Worm (Caenorhabditis elegans): ENCODE results near the gene com-1.

DNA sequence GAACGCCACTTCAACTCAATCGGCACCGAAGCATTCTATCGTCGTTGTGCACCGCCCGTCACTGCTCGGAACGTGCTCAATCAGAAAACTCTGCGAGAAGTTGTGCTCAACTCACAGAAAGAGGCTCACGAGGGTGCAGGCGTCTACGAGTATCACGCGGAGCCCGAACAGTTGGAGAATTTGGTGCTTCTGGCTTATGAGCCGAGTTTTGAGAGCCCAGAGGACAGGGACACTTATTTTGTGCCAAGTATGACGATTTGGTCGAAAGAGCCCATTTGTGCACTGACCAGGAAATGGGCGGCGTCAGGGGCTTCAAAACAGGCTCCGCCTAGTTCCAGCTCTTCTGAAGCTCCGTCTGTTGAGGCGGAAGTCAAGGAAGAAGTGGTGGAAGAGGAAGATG lies 7.3 kb upstream of the com-1 start:
- no peak for TF ChIP-seq nhr-237 (tag; optimal IDR thresholded peaks at IDR 0.05)
- no peak for TF ChIP-seq mep-1 (tag; optimal IDR thresholded peaks at IDR 0.05)
- no peak for TF ChIP-seq pha-4 (tag; optimal IDR thresholded peaks at IDR 0.05)
- no peak for TF ChIP-seq snpc-4 (tag; optimal IDR thresholded peaks at IDR 0.05)
- TF ChIP-seq nhr-76 (tag; optimal IDR thresholded peaks at IDR 0.05): no peak
- no peak for TF ChIP-seq mab-5 (tag; optimal IDR thresholded peaks at IDR 0.05)
- no peak for TF ChIP-seq unc-39 (tag; optimal IDR thresholded peaks at IDR 0.05)

Data from whole organism, mixed stage, embryonic.